Fruit fly (Drosophila melanogaster): ENCODE data around the gene slgA.

The slgA gene

dm6 chrX:21345036-21345500 is 28.7 kb upstream of the slgA start, which contains the start of gene dod (continued):
- TF ChIP-seq H15 (GFP tag; IDR thresholded peaks at IDR 0.05) (no peak), Usf (GFP tag; optimal IDR thresholded peaks at IDR 0.05) (peak; percentile 6), twi (tag; optimal IDR thresholded peaks at IDR 0.05) (no peak), phol (tag; optimal IDR thresholded peaks at IDR 0.05) (peak; percentile 74), CG6654 (GFP tag; optimal IDR thresholded peaks at IDR 0.05) (no peak), CG12071 (GFP tag; optimal IDR thresholded peaks at IDR 0.05) (no peak), yki (optimal IDR thresholded peaks at IDR 0.05) (no peak), CG12299 (tag; optimal IDR thresholded peaks at IDR 0.05) (no peak), E2f2 (GFP tag; IDR thresholded peaks at IDR 0.05) (peak; percentile 54), CG7357 (GFP tag; IDR thresholded peaks at IDR 0.05) (no peak), gem (tag; optimal IDR thresholded peaks at IDR 0.05) (peak; percentile 66), CG7786 (GFP tag; optimal IDR thresholded peaks at IDR 0.05) (peak; percentile 50), Hey (tag; optimal IDR thresholded peaks at IDR 0.05) (no peak), sr (GFP tag; IDR thresholded peaks at IDR 0.05) (0 out of 3 replicates have a peak, but pooled peaks have one; percentile 17), Side (GFP tag; optimal IDR thresholded peaks at IDR 0.05) (peak; percentile 20), ind (GFP tag; optimal IDR thresholded peaks at IDR 0.05) (peak; percentile 34), cas (GFP tag; IDR thresholded peaks at IDR 0.05) (0 out of 2 replicates have a peak, but pooled peaks have one; percentile 42), Ssrp (tag; optimal IDR thresholded peaks at IDR 0.05) (peak; percentile 16), so (GFP tag; IDR thresholded peaks at IDR 0.05) (no peak), CG32767 (GFP tag; IDR thresholded peaks at IDR 0.05) (peak; percentile 56), CG3163 (GFP tag; optimal IDR thresholded peaks at IDR 0.05) (no peak), bowl (GFP tag; IDR thresholded peaks at IDR 0.05) (no peak), wor (GFP tag; IDR thresholded peaks at IDR 0.05) (no peak), CG3847 (GFP tag; IDR thresholded peaks at IDR 0.05) (peak; percentile 72), Rfx (GFP tag; IDR thresholded peaks at IDR 0.05) (peak; percentile 81), CG7928 (GFP tag; optimal IDR thresholded peaks at IDR 0.05) (peak; percentile 24), dpn (GFP tag; optimal IDR thresholded peaks at IDR 0.05) (peak; percentile 44 to 52), CG17385 (GFP tag; optimal IDR thresholded peaks at IDR 0.05) (peak; percentile 54), lmd (GFP tag; IDR thresholded peaks at IDR 0.05) (peak; percentile 47; the same call in 1 of the 2 replicates), CG16863 (GFP tag; optimal IDR thresholded peaks at IDR 0.05) (peak; percentile 14), CG6813 (GFP tag; optimal IDR thresholded peaks at IDR 0.05) (no peak), NK7.1 (GFP tag; optimal IDR thresholded peaks at IDR 0.05) (no peak), CG13296 (GFP tag; optimal IDR thresholded peaks at IDR 0.05) (peak; percentile 24), row (GFP tag; IDR thresholded peaks at IDR 0.05) (peak; percentile 68), CG10321 (GFP tag; IDR thresholded peaks at IDR 0.05) (peak; percentile 30; the same call in 1 of the 2 replicates), wek (GFP tag; optimal IDR thresholded peaks at IDR 0.05) (peak; percentile 12), CG2120 (GFP tag; optimal IDR thresholded peaks at IDR 0.05) (peak; percentile 72), CG9609 (GFP tag; optimal IDR thresholded peaks at IDR 0.05) (peak; percentile 35), CG4854 (GFP tag; optimal IDR thresholded peaks at IDR 0.05) (no peak), al (GFP tag; IDR thresholded peaks at IDR 0.05) (0 out of 2 replicates have a peak, but pooled peaks have one; percentile 32), inv (GFP tag; IDR thresholded peaks at IDR 0.05; ENCODE audit: partially characterized antibody) (peak; percentile 69), Pdp1 (GFP tag; optimal IDR thresholded peaks at IDR 0.05) (peak; percentile 26 to 53), zfh2 (GFP tag; optimal IDR thresholded peaks at IDR 0.05) (peak; percentile 44), CG3838 (GFP tag; optimal IDR thresholded peaks at IDR 0.05) (no peak), Optix (GFP tag; IDR thresholded peaks at IDR 0.05) (no peak), CG12744 (GFP tag; optimal IDR thresholded peaks at IDR 0.05) (peak; percentile 35), ken (GFP tag; IDR thresholded peaks at IDR 0.05) (peak; percentile 47; the same call in 1 of the 3 replicates), TFAM (GFP tag; optimal IDR thresholded peaks at IDR 0.05) (no peak), CG1792 (GFP tag; optimal IDR thresholded peaks at IDR 0.05) (peak; percentile 25), ab (GFP tag; optimal IDR thresholded peaks at IDR 0.05) (no peak), nerfin-1 (tag; optimal IDR thresholded peaks at IDR 0.05) (peak; percentile 57), HmgD (GFP tag; optimal IDR thresholded peaks at IDR 0.05) (peak; percentile 58)

Data from whole organism, embryonic.